Worm (Caenorhabditis elegans) whole organism, young adult: ENCODE measurements around the gene B0218.5.

Experiments used
- D2030.7 ChIP-seq: fragments of 200-800 bp; sonication (Bioruptor generic); IDR thresholded peaks from 2 replicates; pipeline ENCODE4 v1.3.6; 2022; ENCODE audit warnings: missing genetic modification reagents, missing genetic modification characterization, missing compliant biosample characterization
- F39B2.1 ChIP-seq: fragments of 200-800 bp; sonication (Bioruptor generic); IDR thresholded peaks from 2 replicates; pipeline ENCODE4 v1.3.6; 2022; ENCODE audit warnings: missing genetic modification reagents, missing genetic modification characterization, missing compliant biosample characterization
- F49E8.2 ChIP-seq: sonication (generic microtip); optimal IDR thresholded peaks from 3 replicates; lab custom pipeline; 2017; ENCODE audit warnings: missing genetic modification characterization, mild to moderate bottlenecking, missing compliant biosample characterization, antibody characterized with exemption, moderate library complexity; ENCODE audit not compliant: insufficient read depth
- F55B11.4 ChIP-seq: sonication (generic microtip); optimal IDR thresholded peaks from 2 replicates; lab custom pipeline; 2016; ENCODE audit warnings: missing compliant biosample characterization, missing genetic modification characterization, borderline replicate concordance; ENCODE audit not compliant: insufficient read depth
- Y95B8A.8 ChIP-seq: fragments of 200-800 bp; sonication (Bioruptor generic); IDR thresholded peaks from 2 replicates; pipeline ENCODE4 v1.3.6; 2022; ENCODE audit warnings: missing genetic modification reagents, missing genetic modification characterization, missing compliant biosample characterization
- ZK185.1 ChIP-seq: sonication (generic microtip); optimal IDR thresholded peaks from 2 replicates; lab custom pipeline; 2016; ENCODE audit warnings: mild to moderate bottlenecking, missing genetic modification characterization, missing compliant biosample characterization; ENCODE audit not compliant: poor library complexity, severe bottlenecking
- akir-1 ChIP-seq: fragments of 200-800 bp; sonication (Bioruptor generic); optimal IDR thresholded peaks from 2 replicates; lab custom pipeline; 2018; ENCODE audit warnings: mild to moderate bottlenecking, missing genetic modification characterization, moderate library complexity, missing compliant biosample characterization
- aptf-3 ChIP-seq: fragments of 200-800 bp; sonication (Bioruptor generic); IDR thresholded peaks from 2 replicates; pipeline ENCODE4 v1.3.6; 2022; ENCODE audit warnings: missing genetic modification characterization, missing compliant biosample characterization
- ccch-3 ChIP-seq: fragments of 200-800 bp; sonication (Bioruptor generic); optimal IDR thresholded peaks from 2 replicates; lab custom pipeline; 2018; ENCODE audit warnings: mild to moderate bottlenecking, missing genetic modification characterization, missing compliant biosample characterization
- ceh-27 ChIP-seq: fragments of 200-800 bp; sonication (Bioruptor generic); optimal IDR thresholded peaks from 2 replicates; lab custom pipeline; 2018; ENCODE audit warnings: mild to moderate bottlenecking, missing genetic modification characterization, moderate library complexity, missing compliant biosample characterization
- die-1 ChIP-seq: sonication (generic microtip); optimal IDR thresholded peaks from 2 replicates; lab custom pipeline; 2016; ENCODE audit warnings: missing genotype, mild to moderate bottlenecking, missing genetic modification characterization, missing compliant biosample characterization
- dox-1 ChIP-seq: fragments of 200-800 bp; sonication (Bioruptor generic); IDR thresholded peaks from 2 replicates; pipeline ENCODE4 v1.3.6; 2022; ENCODE audit warnings: missing genetic modification reagents, missing genetic modification characterization, missing compliant biosample characterization
- dpl-1 ChIP-seq: fragments of 150-350 bp; optimal IDR thresholded peaks from 2 replicates; lab custom pipeline; 2014; ENCODE audit warnings: missing biosample characterization, missing genetic modification reagents, missing genetic modification characterization
- ekl-4 ChIP-seq: fragments of 200-800 bp; sonication (Bioruptor generic); IDR thresholded peaks from 2 replicates; pipeline ENCODE4 v1.3.6; 2022; ENCODE audit warnings: missing genetic modification reagents, missing genetic modification characterization, missing compliant biosample characterization
- him-1 ChIP-seq: sonication (generic microtip); optimal IDR thresholded peaks from 2 replicates; lab custom pipeline; 2016; ENCODE audit warnings: missing genotype, missing genetic modification reagents, missing genetic modification characterization, missing compliant biosample characterization
- hrde-1 ChIP-seq: sonication (generic microtip); optimal IDR thresholded peaks from 2 replicates; lab custom pipeline; 2016; ENCODE audit warnings: missing genetic modification characterization, mild to moderate bottlenecking, missing compliant biosample characterization, moderate library complexity, missing genotype, missing genetic modification reagents, borderline replicate concordance
- let-526 ChIP-seq: fragments of 200-800 bp; sonication (Bioruptor generic); IDR thresholded peaks from 2 replicates; pipeline ENCODE4 v1.3.6; 2022; ENCODE audit warnings: missing genetic modification reagents, missing genetic modification characterization, missing compliant biosample characterization
- lin-26 ChIP-seq: fragments of 200-800 bp; sonication (Bioruptor generic); IDR thresholded peaks from 2 replicates; pipeline ENCODE4 v1.3.6; 2022; ENCODE audit warnings: missing genetic modification reagents, missing genetic modification characterization, missing compliant biosample characterization
- lin-40 ChIP-seq: sonication (generic microtip); optimal IDR thresholded peaks from 2 replicates; lab custom pipeline; 2016; ENCODE audit warnings: missing genetic modification characterization, mild to moderate bottlenecking, missing compliant biosample characterization, missing genotype, missing genetic modification reagents
- mel-28 ChIP-seq: sonication (generic microtip); optimal IDR thresholded peaks from 2 replicates; lab custom pipeline; 2016; ENCODE audit warnings: borderline replicate concordance, mild to moderate bottlenecking, missing genetic modification characterization, missing compliant biosample characterization
- nhr-80 ChIP-seq: sonication (generic microtip); optimal IDR thresholded peaks from 2 replicates; lab custom pipeline; 2016; ENCODE audit warnings: missing genetic modification characterization, missing compliant biosample characterization
- rec-8 ChIP-seq, 2 experiments: sonication (generic microtip); optimal IDR thresholded peaks; 2 replicates each; lab custom pipeline; 2016; ENCODE audit warnings: mild to moderate bottlenecking in 2 of 2, missing genetic modification characterization in 2 of 2, missing genetic modification reagents in 2 of 2, missing genotype in 2 of 2, missing biosample characterization in 1 of 2, missing compliant biosample characterization in 1 of 2, moderate library complexity in 1 of 2
- rpc-1 ChIP-seq, 2 experiments: fragments of 150-350 bp in 1 of 2; sonication (generic microtip) in 1 of 2; optimal IDR thresholded peaks; 2 replicates each; lab custom pipeline; 2014 to 2018; ENCODE audit warnings: missing biosample characterization in 1 of 2, missing genetic modification characterization in 1 of 2, missing genetic modification reagents in 1 of 2, missing genotype in 1 of 2
- snpc-4 ChIP-seq, 5 experiments: fragments of 150-350 bp in 1 of 5; sonication (generic microtip) in 4 of 5; optimal IDR thresholded peaks; 2 replicates each; lab custom pipeline; 2014 to 2018; ENCODE audit warnings: missing genetic modification characterization in 5 of 5, missing biosample characterization in 3 of 5, antibody characterized with exemption in 2 of 5, mild to moderate bottlenecking in 2 of 5, missing compliant biosample characterization in 2 of 5, missing genotype in 2 of 5, moderate library complexity in 2 of 5, missing genetic modification reagents in 1 of 5
- somi-1 ChIP-seq: fragments of 200-800 bp; sonication (Bioruptor generic); optimal IDR thresholded peaks from 2 replicates; lab custom pipeline; 2018; ENCODE audit warnings: mild to moderate bottlenecking, missing genetic modification characterization, missing compliant biosample characterization
- ztf-22 ChIP-seq: fragments of 200-800 bp; sonication (Bioruptor generic); optimal IDR thresholded peaks from 2 replicates; lab custom pipeline; 2018; ENCODE audit warnings: mild to moderate bottlenecking, missing genetic modification characterization, moderate library complexity, missing compliant biosample characterization

The B0218.5 gene

ce11 chrIV:8168660-8169059, 11.6 kb upstream of the B0218.5 start, which contains the start of gene clec-52:
clec-52 (minus strand) TSS chrIV:8168760.
- TF ChIP-seq lin-26 (GFP tag; lab: Robert Waterston, UW) (no peak), him-1 (no peak), rpc-1 (optimal IDR thresholded peaks at IDR 0.05; lab: Kevin White, UChicago) (no peak), rpc-1 (tag; optimal IDR thresholded peaks at IDR 0.05; lab: Kevin White, UChicago) (no peak), ccch-3 (GFP tag; lab: Kevin White, UChicago) (no peak), D2030.7 (GFP tag; lab: Robert Waterston, UW) (no peak), dpl-1 (GFP tag; lab: Kevin White, UChicago) (no peak), lin-40 (tag; lab: Kevin White, UChicago) (no peak), ekl-4 (GFP tag; lab: Robert Waterston, UW) (no peak), snpc-4 (GFP tag; optimal IDR thresholded peaks at IDR 0.05; lab: Kevin White, UChicago) (no peak), snpc-4 (tag; optimal IDR thresholded peaks at IDR 0.05; lab: Kevin White, UChicago) (no peak), dox-1 (GFP tag; lab: Robert Waterston, UW) (no peak), F49E8.2 (tag; lab: Kevin White, UChicago) (no peak), Y95B8A.8 (GFP tag; lab: Robert Waterston, UW) (no peak), mel-28 (tag; lab: Kevin White, UChicago) (no peak), ceh-27 (GFP tag; lab: Kevin White, UChicago) (no peak)

ce11 chrIV:8165950-8166349, 8.9 kb upstream of the B0218.5 start, which contains the start of gene B0218.7:
B0218.7 (minus strand) TSS chrIV:8166050.
- TF ChIP-seq die-1 (tag; lab: Kevin White, UChicago) = no peak
- no peak for TF ChIP-seq aptf-3 (GFP tag; lab: Robert Waterston, UW)
- TF ChIP-seq somi-1 = no peak
- TF ChIP-seq rpc-1 (optimal IDR thresholded peaks at IDR 0.05; lab: Kevin White, UChicago) = no peak
- TF ChIP-seq rpc-1 (tag; optimal IDR thresholded peaks at IDR 0.05; lab: Kevin White, UChicago) = no peak
- TF ChIP-seq ztf-22 = no peak

ce11 chrIV:8164515-8164914, 7.5 kb upstream of the B0218.5 start:
- TF ChIP-seq F39B2.1 (GFP tag; lab: Robert Waterston, UW) (no peak), rec-8 (tag; optimal IDR thresholded peaks at IDR 0.05; lab: Kevin White, UChicago) (no peak), him-1 (no peak), ZK185.1 (no peak), akir-1 (GFP tag; lab: Kevin White, UChicago) (no peak), let-526 (GFP tag; lab: Robert Waterston, UW) (no peak)

ce11 chrIV:8163687-8164086, 6.6 kb upstream of the B0218.5 start, which contains the start of gene clec-51:
clec-51 (minus strand) TSS chrIV:8163800.
- no peak for TF ChIP-seq hrde-1 (tag; lab: Kevin White, UChicago)
- TF ChIP-seq nhr-80 (tag; lab: Kevin White, UChicago) = peak; percentile 69
- TF ChIP-seq, all 124 proteins: peak for 1

- TF ChIP-seq lin-40 (tag; lab: Kevin White, UChicago) (no peak), nhr-80 (tag; lab: Kevin White, UChicago) (peak; percentile 41)
Measured at ce11 chrIV:8161774-8162173, 4.7 kb upstream of the B0218.5 start.

- no peak for TF ChIP-seq F39B2.1 (GFP tag; lab: Robert Waterston, UW)
- TF ChIP-seq F55B11.4 (tag; lab: Kevin White, UChicago) = no peak
Measured at ce11 chrIV:8159995-8160394, 2.9 kb upstream of the B0218.5 start.
